Fruit fly (Drosophila melanogaster): ENCODE measurements around the gene Cpr30F.

- TF ChIP-seq OdsH (GFP tag; optimal IDR thresholded peaks at IDR 0.05) (no peak), tai (GFP tag; optimal IDR thresholded peaks at IDR 0.05) (no peak), usp (GFP tag; optimal IDR thresholded peaks at IDR 0.05) (no peak), sage (GFP tag; optimal IDR thresholded peaks at IDR 0.05) (no peak), pan (optimal IDR thresholded peaks at IDR 0.05) (no peak), Hr83 (GFP tag; optimal IDR thresholded peaks at IDR 0.05; ENCODE audit: poor library complexity, severe bottlenecking) (no peak), Myc (optimal IDR thresholded peaks at IDR 0.05) (no peak), h (GFP tag; optimal IDR thresholded peaks at IDR 0.05) (no peak), jim (GFP tag; optimal IDR thresholded peaks at IDR 0.05) (no peak), lola (GFP tag; optimal IDR thresholded peaks at IDR 0.05) (no peak), CG32264 (GFP tag; optimal IDR thresholded peaks at IDR 0.05) (no peak), woc (GFP tag; optimal IDR thresholded peaks at IDR 0.05) (no peak), br (GFP tag; optimal IDR thresholded peaks at IDR 0.05) (no peak)
These were observed 26.3 kb downstream of the Cpr30F start for dm6 chr2L:9906641-9907040.
